Worm (Caenorhabditis elegans): Measurements from ENCODE around the gene fbxb-102.

Gene fbxb-102

ce11 chrII:12499969-12500368 lies 17.2 kb downstream of the fbxb-102 start:
- TF ChIP-seq ztf-29 (GFP tag; IDR thresholded peaks at IDR 0.05) (no peak), flt-1 (GFP tag; IDR thresholded peaks at IDR 0.05) (no peak), tab-1 (GFP tag; IDR thresholded peaks at IDR 0.05) (no peak), cog-1 (tag; optimal IDR thresholded peaks at IDR 0.05) (no peak), ref-1 (GFP tag; conservative IDR thresholded peaks at IDR 0.05) (no peak), T22C8.4 (GFP tag; IDR thresholded peaks at IDR 0.05) (no peak), med-1 (GFP tag; optimal IDR thresholded peaks at IDR 0.05; ENCODE audit: insufficient read depth) (no peak), klf-2 (GFP tag; conservative IDR thresholded peaks at IDR 0.05) (no peak), ztf-23 (GFP tag; IDR thresholded peaks at IDR 0.05) (no peak)

ce11 chrII:12502784-12503183 lies 20.1 kb downstream of the fbxb-102 start, which contains the start of gene ador-1:
Gene ador-1, minus strand, starts transcription at chrII:12502884.
- TF ChIP-seq med-1 (GFP tag; optimal IDR thresholded peaks at IDR 0.05; ENCODE audit: insufficient read depth) (no peak), cog-1 (tag; optimal IDR thresholded peaks at IDR 0.05) (no peak), klf-2 (GFP tag; conservative IDR thresholded peaks at IDR 0.05) (no peak), tab-1 (GFP tag; IDR thresholded peaks at IDR 0.05) (no peak), T22C8.4 (GFP tag; IDR thresholded peaks at IDR 0.05) (no peak), ref-1 (GFP tag; conservative IDR thresholded peaks at IDR 0.05) (no peak), ztf-29 (GFP tag; IDR thresholded peaks at IDR 0.05) (no peak), ztf-23 (GFP tag; IDR thresholded peaks at IDR 0.05) (no peak)

ce11 chrII:12506511-12506910 lies 23.8 kb downstream of the fbxb-102 start:
- TF ChIP-seq cog-1 (tag; optimal IDR thresholded peaks at IDR 0.05) (no peak), klf-2 (GFP tag; conservative IDR thresholded peaks at IDR 0.05) (no peak), ref-1 (GFP tag; conservative IDR thresholded peaks at IDR 0.05) (no peak), flt-1 (GFP tag; IDR thresholded peaks at IDR 0.05) (no peak), ztf-23 (GFP tag; IDR thresholded peaks at IDR 0.05) (no peak), tab-1 (GFP tag; IDR thresholded peaks at IDR 0.05) (no peak)

- TF ChIP-seq med-1 (GFP tag; optimal IDR thresholded peaks at IDR 0.05; ENCODE audit: insufficient read depth) (no peak), cog-1 (tag; optimal IDR thresholded peaks at IDR 0.05) (no peak), ztf-23 (GFP tag; IDR thresholded peaks at IDR 0.05) (no peak), flt-1 (GFP tag; IDR thresholded peaks at IDR 0.05) (no peak), ztf-29 (GFP tag; IDR thresholded peaks at IDR 0.05) (no peak), ref-1 (GFP tag; conservative IDR thresholded peaks at IDR 0.05) (no peak), klf-2 (GFP tag; conservative IDR thresholded peaks at IDR 0.05) (no peak)
These were observed 24.3 kb downstream of the fbxb-102 start, which contains the start of gene srh-68 for ce11 chrII:12507038-12507437. Gene srh-68, plus strand, starts transcription at chrII:12507338.

ce11 chrII:12508650-12509049 lies 25.9 kb downstream of the fbxb-102 start, which contains the start of gene srh-67:
Gene srh-67, plus strand, starts transcription at chrII:12508950.
- TF ChIP-seq tab-1 (GFP tag; IDR thresholded peaks at IDR 0.05): no peak
- no peak for TF ChIP-seq klf-2 (GFP tag; conservative IDR thresholded peaks at IDR 0.05)
- no peak for TF ChIP-seq ztf-29 (GFP tag; IDR thresholded peaks at IDR 0.05)
- no peak for TF ChIP-seq ztf-23 (GFP tag; IDR thresholded peaks at IDR 0.05)
- TF ChIP-seq flt-1 (GFP tag; IDR thresholded peaks at IDR 0.05): no peak

- TF ChIP-seq cog-1 (tag; optimal IDR thresholded peaks at IDR 0.05): no peak
- no peak for TF ChIP-seq tab-1 (GFP tag; IDR thresholded peaks at IDR 0.05)
- TF ChIP-seq ztf-29 (GFP tag; IDR thresholded peaks at IDR 0.05): no peak
- no peak for TF ChIP-seq ztf-23 (GFP tag; IDR thresholded peaks at IDR 0.05)
- no peak for TF ChIP-seq klf-2 (GFP tag; conservative IDR thresholded peaks at IDR 0.05)
- TF ChIP-seq ref-1 (GFP tag; conservative IDR thresholded peaks at IDR 0.05): no peak
- TF ChIP-seq flt-1 (GFP tag; IDR thresholded peaks at IDR 0.05): no peak
- no peak for TF ChIP-seq T22C8.4 (GFP tag; IDR thresholded peaks at IDR 0.05)
- no peak for TF ChIP-seq med-1 (GFP tag; optimal IDR thresholded peaks at IDR 0.05; ENCODE audit: insufficient read depth)
These were observed 29.1 kb downstream of the fbxb-102 start, which contains the start of gene srh-73 for ce11 chrII:12511866-12512265. Gene srh-73, plus strand, starts transcription at chrII:12512166.

ce11 chrII:12514620-12515019 lies 31.9 kb downstream of the fbxb-102 start, which contains the start of gene srh-69:
Gene srh-69, minus strand, starts transcription at chrII:12514720.
- TF ChIP-seq klf-2 (GFP tag; conservative IDR thresholded peaks at IDR 0.05) (no peak), cog-1 (tag; optimal IDR thresholded peaks at IDR 0.05) (no peak), flt-1 (GFP tag; IDR thresholded peaks at IDR 0.05) (no peak), tab-1 (GFP tag; IDR thresholded peaks at IDR 0.05) (no peak), ztf-23 (GFP tag; IDR thresholded peaks at IDR 0.05) (no peak), ztf-29 (GFP tag; IDR thresholded peaks at IDR 0.05) (no peak), med-1 (GFP tag; optimal IDR thresholded peaks at IDR 0.05; ENCODE audit: insufficient read depth) (no peak), ref-1 (GFP tag; conservative IDR thresholded peaks at IDR 0.05) (no peak), T22C8.4 (GFP tag; IDR thresholded peaks at IDR 0.05) (no peak)

- no peak for TF ChIP-seq ztf-23 (GFP tag; IDR thresholded peaks at IDR 0.05)
- TF ChIP-seq flt-1 (GFP tag; IDR thresholded peaks at IDR 0.05): no peak
- TF ChIP-seq tab-1 (GFP tag; IDR thresholded peaks at IDR 0.05): no peak
- TF ChIP-seq ref-1 (GFP tag; conservative IDR thresholded peaks at IDR 0.05): no peak
- TF ChIP-seq med-1 (GFP tag; optimal IDR thresholded peaks at IDR 0.05; ENCODE audit: insufficient read depth): no peak
- TF ChIP-seq cog-1 (tag; optimal IDR thresholded peaks at IDR 0.05): no peak
- no peak for TF ChIP-seq ztf-29 (GFP tag; IDR thresholded peaks at IDR 0.05)
- TF ChIP-seq T22C8.4 (GFP tag; IDR thresholded peaks at IDR 0.05): no peak
- no peak for TF ChIP-seq klf-2 (GFP tag; conservative IDR thresholded peaks at IDR 0.05)
These were observed 33.6 kb downstream of the fbxb-102 start, which contains the start of gene srh-61 for ce11 chrII:12516313-12516712. Gene srh-61, minus strand, starts transcription at chrII:12516413.

- TF ChIP-seq ref-1 (GFP tag; conservative IDR thresholded peaks at IDR 0.05) (no peak), cog-1 (tag; optimal IDR thresholded peaks at IDR 0.05) (no peak), tab-1 (GFP tag; IDR thresholded peaks at IDR 0.05) (no peak), ztf-29 (GFP tag; IDR thresholded peaks at IDR 0.05) (no peak), klf-2 (GFP tag; conservative IDR thresholded peaks at IDR 0.05) (no peak), med-1 (GFP tag; optimal IDR thresholded peaks at IDR 0.05; ENCODE audit: insufficient read depth) (no peak), flt-1 (GFP tag; IDR thresholded peaks at IDR 0.05) (no peak), T22C8.4 (GFP tag; IDR thresholded peaks at IDR 0.05) (no peak), ztf-23 (GFP tag; IDR thresholded peaks at IDR 0.05) (no peak)
These were observed 35.3 kb downstream of the fbxb-102 start for ce11 chrII:12518008-12518407.

- TF ChIP-seq klf-2 (GFP tag; conservative IDR thresholded peaks at IDR 0.05): no peak
- no peak for TF ChIP-seq ztf-29 (GFP tag; IDR thresholded peaks at IDR 0.05)
- no peak for TF ChIP-seq ztf-23 (GFP tag; IDR thresholded peaks at IDR 0.05)
- TF ChIP-seq med-1 (GFP tag; optimal IDR thresholded peaks at IDR 0.05; ENCODE audit: insufficient read depth): no peak
- TF ChIP-seq tab-1 (GFP tag; IDR thresholded peaks at IDR 0.05): no peak
- TF ChIP-seq T22C8.4 (GFP tag; IDR thresholded peaks at IDR 0.05): no peak
- TF ChIP-seq ref-1 (GFP tag; conservative IDR thresholded peaks at IDR 0.05): no peak
- no peak for TF ChIP-seq cog-1 (tag; optimal IDR thresholded peaks at IDR 0.05)
- TF ChIP-seq flt-1 (GFP tag; IDR thresholded peaks at IDR 0.05): no peak
These were observed 36.2 kb downstream of the fbxb-102 start, which contains the start of gene srh-70 for ce11 chrII:12518809-12519344. Gene srh-70, minus strand, starts transcription at chrII:12518859.
